Worm (Caenorhabditis elegans): ENCODE measurements around the gene T09D3.3.

DNA sequence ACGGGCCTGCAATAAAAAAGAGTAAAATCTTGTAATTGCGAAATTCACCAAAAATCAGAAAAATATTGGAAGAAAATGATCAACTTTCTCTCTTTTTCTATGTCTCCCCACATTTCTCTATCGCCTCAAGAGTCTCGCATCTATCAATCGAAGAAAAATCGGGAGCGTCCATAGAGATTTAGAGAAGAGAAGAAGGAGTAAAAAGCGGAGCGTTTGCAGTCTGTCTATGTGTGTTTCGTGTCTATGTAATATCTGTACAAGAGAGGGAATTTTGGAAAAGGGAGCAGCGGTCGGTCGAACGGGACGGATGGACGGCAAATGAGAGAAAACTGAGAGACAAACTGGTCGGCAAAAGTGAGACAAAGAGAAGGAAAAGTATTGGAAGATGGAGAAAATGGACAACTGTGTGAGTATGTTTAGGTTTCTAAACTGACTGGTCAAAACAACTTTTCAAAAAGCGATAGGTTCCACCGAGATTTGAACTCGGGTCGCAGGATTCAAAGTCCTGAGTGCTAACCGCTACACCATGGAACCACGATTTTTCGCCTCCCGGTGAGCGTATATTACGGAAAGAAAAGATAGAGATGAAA is 19.6 kb downstream of the T09D3.3 start:
- TF ChIP-seq mep-1 (tag; optimal IDR thresholded peaks at IDR 0.05) (no peak), ham-2 (GFP tag; optimal IDR thresholded peaks at IDR 0.05) (no peak), M03D4.4 (tag; optimal IDR thresholded peaks at IDR 0.05) (no peak), elt-3 (tag; optimal IDR thresholded peaks at IDR 0.05) (no peak), nhr-12 (tag; optimal IDR thresholded peaks at IDR 0.05) (no peak), lsy-2 (tag; optimal IDR thresholded peaks at IDR 0.05) (no peak), nhr-237 (tag; optimal IDR thresholded peaks at IDR 0.05) (no peak)
